Fruit fly (Drosophila melanogaster) whole organism: ENCODE data around the gene Grip75.

Source experiments
- Dll ChIP-seq: fragments of >200 bp; optimal IDR thresholded peaks from 2 replicates; lab custom pipeline; 2017
- pan ChIP-seq: fragments of >200 bp; optimal IDR thresholded peaks from 2 replicates; lab custom pipeline; 2017
- psq ChIP-seq: fragments of >200 bp; optimal IDR thresholded peaks from 2 replicates; lab custom pipeline; 2017
- usp ChIP-seq: fragments of >200 bp; optimal IDR thresholded peaks from 2 replicates; lab custom pipeline; 2017; ENCODE audit warnings: missing biosample characterization, missing genetic modification characterization, mixed read lengths

DNA sequence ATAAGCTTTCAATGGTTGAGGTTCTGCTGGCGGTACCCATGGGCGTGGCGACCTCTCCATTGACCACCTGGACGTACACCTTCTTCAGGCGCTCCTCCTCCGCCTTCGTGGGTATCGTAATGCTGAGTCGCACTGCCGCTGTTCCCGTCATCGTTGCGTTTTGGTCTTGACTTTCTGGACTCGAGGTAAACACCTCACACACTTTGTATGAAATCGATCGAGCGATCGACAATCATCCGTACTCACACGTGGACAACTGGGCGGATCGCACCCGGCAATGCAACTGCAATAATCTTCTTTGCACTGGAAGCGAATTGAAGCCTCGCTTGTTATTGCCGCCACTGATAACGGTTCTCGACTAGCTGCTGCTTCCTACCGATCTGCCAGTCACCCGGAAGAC, 27.0 kb downstream of the Grip75 start, which contains the start of gene CG7384:
- TF ChIP-seq usp (GFP tag; lab: Kevin White, UChicago): no peak
- no peak for TF ChIP-seq psq (lab: Kevin White, UChicago)
- TF ChIP-seq Dll (lab: Kevin White, UChicago): no peak
- no peak for TF ChIP-seq pan (lab: Kevin White, UChicago)
